Fruit fly (Drosophila melanogaster) whole organism, pupa: ENCODE measurements around the gene CG31347.

ENCODE experiments used
- CG13204 ChIP-seq: fragments of 200-800 bp; sonication (Bioruptor generic); optimal IDR thresholded peaks from 2 replicates; lab custom pipeline; 2018; ENCODE audit warnings: missing biosample characterization, mild to moderate bottlenecking, missing genetic modification characterization, moderate library complexity
- CG15710 ChIP-seq: fragments of 200-800 bp; sonication (Bioruptor generic); optimal IDR thresholded peaks from 2 replicates; lab custom pipeline; 2018; ENCODE audit warnings: missing biosample characterization, mild to moderate bottlenecking, missing genetic modification characterization, moderate library complexity
- CG17806 ChIP-seq: fragments of 200-800 bp; sonication (Bioruptor generic); optimal IDR thresholded peaks from 2 replicates; lab custom pipeline; 2018; ENCODE audit warnings: missing biosample characterization, mild to moderate bottlenecking, missing genetic modification characterization, moderate library complexity
- CG4496 ChIP-seq: fragments of 200-800 bp; sonication (Bioruptor generic); IDR thresholded peaks from 3 replicates; pipeline ENCODE4 v1.3.6; 2022; ENCODE audit warnings: missing biosample characterization, missing genetic modification characterization
- CG9948 ChIP-seq: fragments of 200-800 bp; sonication (Bioruptor generic); optimal IDR thresholded peaks from 2 replicates; lab custom pipeline; 2018; ENCODE audit warnings: missing biosample characterization, mild to moderate bottlenecking, missing genetic modification characterization, moderate library complexity
- D1 ChIP-seq: fragments of 200-800 bp; sonication (Bioruptor generic); optimal IDR thresholded peaks from 2 replicates; lab custom pipeline; 2018; ENCODE audit warnings: missing biosample characterization, mild to moderate bottlenecking, missing genetic modification characterization, moderate library complexity
- EcR ChIP-seq: fragments of 200-800 bp; sonication (Bioruptor generic); optimal IDR thresholded peaks from 3 replicates; lab custom pipeline; 2019; ENCODE audit warnings: missing biosample characterization, missing genetic modification characterization, mild to moderate bottlenecking, moderate library complexity, missing genetic modification reagents
- Ets98B ChIP-seq: fragments of 200-800 bp; sonication (Bioruptor generic); IDR thresholded peaks from 2 replicates; pipeline ENCODE4 v1.3.6; 2022; ENCODE audit warnings: missing biosample characterization, missing genetic modification characterization
- Snoo ChIP-seq: fragments of 200-800 bp; sonication (Bioruptor generic); optimal IDR thresholded peaks from 3 replicates; lab custom pipeline; 2017; ENCODE audit warnings: missing biosample characterization, mild to moderate bottlenecking, missing genetic modification characterization, inconsistent platforms
- rn ChIP-seq: fragments of 200-800 bp; sonication (Bioruptor generic); IDR thresholded peaks from 2 replicates; pipeline ENCODE4 v1.3.6; 2022; ENCODE audit warnings: missing biosample characterization, missing genetic modification characterization

DNA sequence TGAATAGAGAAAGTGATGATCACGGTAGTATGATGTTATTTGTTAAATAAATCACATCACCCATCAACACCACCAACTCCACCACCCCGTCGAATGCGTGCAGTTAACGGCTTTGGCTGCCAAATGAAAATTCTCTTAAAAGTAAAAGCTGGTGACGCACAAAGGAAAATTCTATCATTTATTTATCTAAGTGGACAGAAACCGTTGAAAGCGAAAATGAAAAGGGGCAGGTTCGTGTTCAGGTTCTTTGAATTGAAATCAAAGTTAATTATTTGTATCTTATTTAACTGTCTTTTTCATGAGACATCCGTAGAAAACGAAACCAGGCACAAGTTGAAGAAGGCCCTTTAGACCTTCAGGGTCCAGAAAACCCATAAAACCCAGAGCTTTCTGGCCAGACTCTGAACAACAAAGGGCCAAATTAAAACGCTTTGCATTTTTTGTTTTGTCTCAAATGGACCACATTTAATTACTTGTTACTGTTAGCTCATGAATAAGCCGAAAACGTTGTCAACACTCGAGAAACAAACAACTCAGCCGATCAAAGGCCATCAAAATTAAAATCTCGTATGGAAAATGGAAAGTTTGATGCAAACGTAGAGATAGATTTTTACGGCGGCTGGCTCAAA is 26.1 kb downstream of the CG31347 start:
- TF ChIP-seq CG15710 (tag; lab: Kevin White, UChicago) (no peak), D1 (tag; lab: Kevin White, UChicago) (no peak), Ets98B (GFP tag; lab: Robert Waterston, UW) (no peak), CG13204 (GFP tag; lab: Kevin White, UChicago) (no peak), CG9948 (tag; lab: Kevin White, UChicago) (no peak), rn (GFP tag; lab: Robert Waterston, UW) (no peak), CG4496 (GFP tag; lab: Robert Waterston, UW) (no peak), Snoo (tag; lab: Kevin White, UChicago) (no peak), CG17806 (tag; lab: Kevin White, UChicago) (no peak), EcR (GFP tag; lab: Kevin White, UChicago) (no peak)
